Worm (Caenorhabditis elegans): ENCODE measurements around the gene tbcb-1.

DNA sequence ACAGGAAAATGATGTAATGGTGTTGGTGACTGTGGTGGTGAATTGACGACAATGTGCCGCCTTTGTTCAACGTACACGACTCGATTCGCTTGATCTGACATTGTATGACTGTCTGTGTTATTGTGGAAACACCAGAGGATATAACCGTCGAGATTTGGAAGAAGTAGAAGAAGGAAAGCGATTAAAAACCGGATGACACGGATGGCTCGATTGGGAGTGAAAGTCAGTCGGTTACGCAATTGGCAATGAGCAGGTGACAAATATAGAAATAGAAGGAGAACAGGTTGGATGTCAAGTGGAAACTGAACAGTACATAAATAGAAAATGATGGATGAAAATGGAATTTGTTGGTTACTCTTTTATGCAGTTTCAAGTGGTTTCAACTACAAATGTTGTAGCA lies 9.0 kb downstream of the tbcb-1 start, which contains the start of gene rdy-2:
- TF ChIP-seq aly-1 (tag; optimal IDR thresholded peaks at IDR 0.05) (no peak), hnd-1 (tag; optimal IDR thresholded peaks at IDR 0.05) (no peak), ceh-13 (GFP tag; optimal IDR thresholded peaks at IDR 0.05) (no peak), tbx-11 (GFP tag; IDR thresholded peaks at IDR 0.05) (no peak), tra-4 (tag; optimal IDR thresholded peaks at IDR 0.05) (no peak), ceh-36 (tag; optimal IDR thresholded peaks at IDR 0.05) (no peak), hmg-4 (GFP tag; optimal IDR thresholded peaks at IDR 0.05) (no peak), tbx-37 (GFP tag; conservative IDR thresholded peaks at IDR 0.05) (no peak)

Data from whole organism, early embryonic.